Fruit fly (Drosophila melanogaster) whole organism, embryonic: ENCODE results near the gene IntS4.

Experiments
- B-H2 ChIP-seq: fragments of 200-800 bp; sonication (Bioruptor generic); optimal IDR thresholded peaks from 2 replicates; lab custom pipeline; 2018; ENCODE audit warnings: missing biosample characterization, mild to moderate bottlenecking, missing genetic modification characterization
- Blimp-1 ChIP-seq: fragments of 200-800 bp; sonication (Bioruptor generic); optimal IDR thresholded peaks from 3 replicates; lab custom pipeline; 2018; ENCODE audit warnings: missing biosample characterization, missing genetic modification characterization, mild to moderate bottlenecking, moderate library complexity, missing genetic modification reagents
- CG10565 ChIP-seq: fragments of 200-800 bp; sonication (Bioruptor generic); optimal IDR thresholded peaks from 3 replicates; lab custom pipeline; 2016; ENCODE audit warnings: missing biosample characterization, mild to moderate bottlenecking, missing genetic modification characterization
- CG10654 ChIP-seq: fragments of 200-800 bp; sonication (Bioruptor generic); optimal IDR thresholded peaks from 2 replicates; lab custom pipeline; 2016; ENCODE audit warnings: missing biosample characterization, missing genetic modification characterization
- CG12104 ChIP-seq: fragments of 200-800 bp; sonication (Bioruptor generic); optimal IDR thresholded peaks from 3 replicates; lab custom pipeline; 2016; ENCODE audit warnings: missing biosample characterization, missing genetic modification characterization
- CG12236 ChIP-seq: fragments of 200-800 bp; sonication (Bioruptor generic); optimal IDR thresholded peaks from 2 replicates; lab custom pipeline; 2016; ENCODE audit warnings: missing biosample characterization, missing genetic modification characterization
- CG1233 ChIP-seq: fragments of 200-800 bp; sonication (Bioruptor generic); optimal IDR thresholded peaks from 4 replicates; lab custom pipeline; 2018; ENCODE audit warnings: missing biosample characterization, mild to moderate bottlenecking, missing genetic modification characterization
- CG16779 ChIP-seq: fragments of 200-800 bp; sonication (Bioruptor generic); IDR thresholded peaks from 2 replicates; pipeline ENCODE4 v1.3.6; 2022; ENCODE audit warnings: missing biosample characterization, missing genetic modification characterization
- CG16863 ChIP-seq: fragments of 200-800 bp; sonication (Bioruptor generic); optimal IDR thresholded peaks from 3 replicates; lab custom pipeline; 2016; ENCODE audit warnings: missing biosample characterization, missing genetic modification characterization
- CG17912 ChIP-seq: fragments of 200-800 bp; sonication (Bioruptor generic); optimal IDR thresholded peaks from 2 replicates; lab custom pipeline; 2018; ENCODE audit warnings: missing biosample characterization, mild to moderate bottlenecking, missing genetic modification characterization
- CG18262 ChIP-seq: fragments of 200-800 bp; optimal IDR thresholded peaks from 3 replicates; lab custom pipeline; 2019; ENCODE audit warnings: missing biosample characterization, mild to moderate bottlenecking, missing genetic modification characterization, moderate library complexity
- CG1832 ChIP-seq: fragments of 200-800 bp; sonication (Bioruptor generic); optimal IDR thresholded peaks from 2 replicates; lab custom pipeline; 2017; ENCODE audit warnings: missing biosample characterization, mild to moderate bottlenecking, missing genetic modification characterization, inconsistent platforms
- CG2116 ChIP-seq: fragments of 200-800 bp; sonication (Bioruptor generic); optimal IDR thresholded peaks from 3 replicates; lab custom pipeline; 2018; ENCODE audit warnings: missing biosample characterization, mild to moderate bottlenecking, missing genetic modification characterization
- CG30403 ChIP-seq: fragments of 200-800 bp; sonication (Bioruptor generic); optimal IDR thresholded peaks from 3 replicates; lab custom pipeline; 2016; ENCODE audit warnings: missing biosample characterization, missing genetic modification characterization
- CG3726 ChIP-seq: fragments of 200-800 bp; sonication (Bioruptor generic); IDR thresholded peaks from 3 replicates; pipeline ENCODE4, ENCODE4 v1.3.6; 2022; ENCODE audit warnings: missing biosample characterization, missing genetic modification characterization
- CG3995 ChIP-seq: fragments of 200-800 bp; sonication (Bioruptor generic); optimal IDR thresholded peaks from 3 replicates; lab custom pipeline; 2016; ENCODE audit warnings: missing biosample characterization, missing genetic modification characterization
- CG4404 ChIP-seq: fragments of 200-800 bp; sonication (Bioruptor generic); IDR thresholded peaks from 2 replicates; pipeline ENCODE4 v1.3.6; 2022; ENCODE audit warnings: missing biosample characterization, missing genetic modification characterization
- CG7987 ChIP-seq: fragments of 200-800 bp; sonication (Bioruptor generic); optimal IDR thresholded peaks from 2 replicates; lab custom pipeline; 2018; ENCODE audit warnings: missing biosample characterization, mild to moderate bottlenecking, missing genetic modification characterization, moderate library complexity
- CG9215 ChIP-seq: fragments of 200-800 bp; sonication (Bioruptor generic); IDR thresholded peaks from 2 replicates; pipeline ENCODE4 v1.3.6; 2022; ENCODE audit warnings: missing biosample characterization, missing genetic modification characterization
- D ChIP-seq, 2 experiments: fragments of 200-800 bp in 1 of 2; fragments of >200 bp in 1 of 2; sonication (Bioruptor generic) in 1 of 2; optimal IDR thresholded peaks; 2 replicates in 1 of 2; 3 replicates in 1 of 2; lab custom pipeline; 2017; ENCODE audit warnings: mild to moderate bottlenecking in 1 of 2, missing biosample characterization in 1 of 2, missing genetic modification characterization in 1 of 2, missing genetic modification reagents in 1 of 2
- E2f2 ChIP-seq: fragments of 200-800 bp; sonication (Bioruptor generic); IDR thresholded peaks from 2 replicates; pipeline ENCODE4 v1.3.6; 2022; ENCODE audit warnings: missing biosample characterization, missing genetic modification characterization
- Fer2 ChIP-seq: fragments of 200-800 bp; sonication (Bioruptor generic); optimal IDR thresholded peaks from 2 replicates; lab custom pipeline; 2018; ENCODE audit warnings: missing biosample characterization, mild to moderate bottlenecking, missing genetic modification characterization, moderate library complexity
- HLHmδ ChIP-seq: fragments of 200-800 bp; sonication (Bioruptor generic); optimal IDR thresholded peaks from 2 replicates; lab custom pipeline; 2018; ENCODE audit warnings: missing biosample characterization, mild to moderate bottlenecking, missing genetic modification characterization, moderate library complexity
- HmgZ ChIP-seq: fragments of 200-800 bp; sonication (Bioruptor generic); optimal IDR thresholded peaks from 2 replicates; lab custom pipeline; 2018; ENCODE audit warnings: missing biosample characterization, mild to moderate bottlenecking, missing genetic modification characterization
- Hr78 ChIP-seq, 2 experiments: fragments of 200-800 bp in 1 of 2; fragments of >200 bp in 1 of 2; sonication (Bioruptor generic) in 1 of 2; optimal IDR thresholded peaks; 2 replicates each; lab custom pipeline; 2017 to 2019; ENCODE audit warnings: missing biosample characterization in 2 of 2, missing genetic modification characterization in 2 of 2, mild to moderate bottlenecking in 1 of 2, moderate library complexity in 1 of 2
- Mes4 ChIP-seq: fragments of 200-800 bp; sonication (Bioruptor generic); optimal IDR thresholded peaks from 2 replicates; lab custom pipeline; 2016; ENCODE audit warnings: missing biosample characterization, missing genetic modification characterization
- NC2β ChIP-seq: fragments of 200-800 bp; sonication (Bioruptor generic); optimal IDR thresholded peaks from 2 replicates; lab custom pipeline; 2016; ENCODE audit warnings: missing biosample characterization, missing genetic modification characterization
- NfI ChIP-seq: fragments of 200-800 bp; sonication (Bioruptor generic); optimal IDR thresholded peaks from 3 replicates; lab custom pipeline; 2018; ENCODE audit warnings: missing biosample characterization, mild to moderate bottlenecking, missing genetic modification characterization, moderate library complexity
- Oli ChIP-seq: fragments of 200-800 bp; sonication (Bioruptor generic); optimal IDR thresholded peaks from 2 replicates; lab custom pipeline; 2018; ENCODE audit warnings: missing biosample characterization, mild to moderate bottlenecking, missing genetic modification characterization, moderate library complexity
- Spps ChIP-seq: fragments of 200-800 bp; sonication (Bioruptor generic); optimal IDR thresholded peaks from 2 replicates; lab custom pipeline; 2018; ENCODE audit warnings: missing biosample characterization, mild to moderate bottlenecking, missing genetic modification characterization
- Xbp1 ChIP-seq: fragments of 200-800 bp; sonication (Bioruptor generic); optimal IDR thresholded peaks from 3 replicates; lab custom pipeline; 2016; ENCODE audit warnings: missing biosample characterization, mild to moderate bottlenecking, missing genetic modification characterization
- ab ChIP-seq: fragments of 200-800 bp; sonication (Bioruptor generic); optimal IDR thresholded peaks from 2 replicates; lab custom pipeline; 2016; ENCODE audit warnings: missing biosample characterization, missing genetic modification characterization
- ase ChIP-seq: fragments of 200-800 bp; sonication (Bioruptor generic); IDR thresholded peaks from 3 replicates; pipeline ENCODE4 v1.3.6; 2022; ENCODE audit warnings: missing biosample characterization, missing genetic modification characterization
- chn ChIP-seq: fragments of 200-800 bp; sonication (Bioruptor generic); optimal IDR thresholded peaks from 2 replicates; lab custom pipeline; 2016; ENCODE audit warnings: missing biosample characterization, missing genetic modification characterization
- corto ChIP-seq: fragments of 200-800 bp; sonication (Bioruptor generic); optimal IDR thresholded peaks from 2 replicates; lab custom pipeline; 2016; ENCODE audit warnings: missing biosample characterization, mild to moderate bottlenecking, missing genetic modification characterization, moderate library complexity
- dati ChIP-seq: fragments of 200-800 bp; sonication (Bioruptor generic); IDR thresholded peaks from 2 replicates; pipeline ENCODE4 v1.3.6; 2022; ENCODE audit warnings: missing biosample characterization, missing genetic modification characterization
- fd96Cb ChIP-seq: fragments of 200-800 bp; sonication (Bioruptor generic); optimal IDR thresholded peaks from 2 replicates; lab custom pipeline; 2018; ENCODE audit warnings: missing biosample characterization, mild to moderate bottlenecking, missing genetic modification characterization, moderate library complexity
- jing ChIP-seq: fragments of 200-800 bp; sonication (Bioruptor generic); optimal IDR thresholded peaks from 2 replicates; lab custom pipeline; 2018; ENCODE audit warnings: missing biosample characterization, mild to moderate bottlenecking, missing genetic modification characterization
- nmo ChIP-seq: fragments of 200-800 bp; sonication (Bioruptor generic); optimal IDR thresholded peaks from 2 replicates; lab custom pipeline; 2018; ENCODE audit warnings: missing biosample characterization, mild to moderate bottlenecking, missing genetic modification characterization, moderate library complexity
- pb ChIP-seq: fragments of 200-800 bp; sonication (Bioruptor generic); optimal IDR thresholded peaks from 3 replicates; lab custom pipeline; 2016; ENCODE audit warnings: missing biosample characterization, missing genetic modification characterization
- salm ChIP-seq: fragments of 200-800 bp; sonication (Bioruptor generic); optimal IDR thresholded peaks from 2 replicates; lab custom pipeline; 2018; ENCODE audit warnings: missing biosample characterization, mild to moderate bottlenecking, missing genetic modification characterization
- schlank ChIP-seq: fragments of 200-800 bp; sonication (Bioruptor generic); optimal IDR thresholded peaks from 2 replicates; lab custom pipeline; 2018; ENCODE audit warnings: missing biosample characterization, mild to moderate bottlenecking, missing genetic modification characterization
- sima ChIP-seq: fragments of 200-800 bp; sonication (Bioruptor generic); optimal IDR thresholded peaks from 2 replicates; lab custom pipeline; 2016; ENCODE audit warnings: missing biosample characterization, missing genetic modification characterization
- sr ChIP-seq: fragments of 200-800 bp; sonication (Bioruptor generic); IDR thresholded peaks from 3 replicates; pipeline ENCODE4 v1.3.6; 2022; ENCODE audit warnings: missing biosample characterization, missing genetic modification characterization
- sug ChIP-seq: fragments of 200-800 bp; optimal IDR thresholded peaks from 2 replicates; lab custom pipeline; 2019; ENCODE audit warnings: missing biosample characterization, mild to moderate bottlenecking, missing genetic modification characterization, moderate library complexity
- tgo ChIP-seq: fragments of 200-800 bp; sonication (Bioruptor generic); IDR thresholded peaks from 3 replicates; pipeline ENCODE4 v1.3.6; 2022; ENCODE audit warnings: missing biosample characterization, missing genetic modification characterization
- tll ChIP-seq, 2 experiments: fragments of 200-800 bp in 1 of 2; fragments of >200 bp in 1 of 2; sonication (Bioruptor generic) in 1 of 2; optimal IDR thresholded peaks; 2 replicates each; lab custom pipeline; 2017 to 2019; ENCODE audit warnings: missing biosample characterization in 2 of 2, missing genetic modification characterization in 2 of 2, mild to moderate bottlenecking in 1 of 2, moderate library complexity in 1 of 2
- wdn ChIP-seq: fragments of 200-800 bp; sonication (Bioruptor generic); IDR thresholded peaks from 2 replicates; pipeline ENCODE4 v1.3.6; 2022; ENCODE audit warnings: missing biosample characterization, missing genetic modification characterization
- zfh2 ChIP-seq: fragments of 200-800 bp; sonication (Bioruptor generic); optimal IDR thresholded peaks from 2 replicates; lab custom pipeline; 2016; ENCODE audit warnings: missing biosample characterization, missing genetic modification characterization

IntS4 gene

DNA sequence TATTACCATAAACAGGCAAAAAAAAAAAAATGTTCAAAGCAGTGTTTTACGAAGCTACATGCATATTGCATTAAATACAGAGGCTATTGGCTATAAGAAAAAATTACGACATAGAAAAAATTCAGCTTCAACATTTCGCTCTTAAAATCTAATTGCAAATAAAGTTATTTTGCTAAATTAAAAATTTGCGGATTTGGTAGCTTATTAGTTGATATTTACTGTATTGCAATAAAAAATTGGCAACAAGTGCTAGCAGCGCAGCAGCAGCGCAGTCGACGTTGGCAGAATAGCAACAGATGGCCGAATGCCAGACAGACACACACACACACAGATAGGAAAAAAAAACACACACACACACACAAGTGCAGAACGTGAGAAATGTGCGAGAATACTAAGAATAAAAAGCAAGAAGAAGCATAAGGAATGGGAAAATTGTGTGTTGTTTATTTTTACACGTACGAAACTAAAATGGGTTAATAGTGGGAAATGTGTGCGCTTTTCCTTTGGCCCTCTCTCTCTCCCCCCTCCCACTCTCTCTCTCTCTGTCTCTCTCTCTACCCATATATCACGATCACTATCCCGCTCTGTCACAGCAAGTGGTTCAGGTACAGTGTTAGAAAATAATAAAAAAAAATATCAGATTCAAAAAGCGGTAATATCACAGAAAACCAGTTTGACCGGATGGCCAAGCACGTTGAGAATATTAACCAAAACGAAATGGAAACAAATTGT lies 24.8 kb downstream of the IntS4 start (continued):
- no peak for TF ChIP-seq chn (GFP tag; lab: Kevin White, UChicago)
- TF ChIP-seq CG17912 (GFP tag; lab: Kevin White, UChicago) = no peak
- peak; percentile 23 for TF ChIP-seq Xbp1 (GFP tag; lab: Kevin White, UChicago)
- no peak for TF ChIP-seq CG2116 (GFP tag; lab: Kevin White, UChicago)
- peak; percentile 43 for TF ChIP-seq CG30403 (GFP tag; lab: Kevin White, UChicago)
- TF ChIP-seq Spps = no peak
- 0 out of 3 replicates have a peak, but pooled peaks have one; percentile 1 for TF ChIP-seq sr (GFP tag; lab: Robert Waterston, UW)
- no peak for TF ChIP-seq schlank (tag; lab: Kevin White, UChicago)
- no peak for TF ChIP-seq CG18262 (tag; lab: Kevin White, UChicago)
- peak; percentile 46; the same call in 1 of the 2 replicates for TF ChIP-seq wdn (GFP tag; lab: Robert Waterston, UW)
- no peak for TF ChIP-seq jing (GFP tag; lab: Kevin White, UChicago)
- no peak for TF ChIP-seq HLHmδ
- no peak for TF ChIP-seq nmo (GFP tag; lab: Kevin White, UChicago)
- no peak for TF ChIP-seq Hr78 (GFP tag; optimal IDR thresholded peaks at IDR 0.05; lab: Kevin White, UChicago)
- TF ChIP-seq NfI (GFP tag; lab: Kevin White, UChicago) = peak; percentile 31
- TF ChIP-seq CG9215 (GFP tag; lab: Robert Waterston, UW) = no peak
- no peak for TF ChIP-seq CG10654 (GFP tag; lab: Kevin White, UChicago)
- no peak for TF ChIP-seq sug (tag; lab: Kevin White, UChicago)
- no peak for TF ChIP-seq corto (GFP tag; lab: Kevin White, UChicago)
- TF ChIP-seq pb = no peak
- no peak for TF ChIP-seq sima
- peak; percentile 28; the same call in 2 of the 3 replicates for TF ChIP-seq tgo (GFP tag; lab: Robert Waterston, UW)
- TF ChIP-seq CG10565 = no peak
- TF ChIP-seq ase (GFP tag; lab: Robert Waterston, UW) = no peak
- no peak for TF ChIP-seq HmgZ (tag; lab: Kevin White, UChicago)
- no peak for TF ChIP-seq E2f2 (GFP tag; lab: Robert Waterston, UW)
- TF ChIP-seq fd96Cb = no peak
- peak; percentile 38 for TF ChIP-seq zfh2 (GFP tag; lab: Kevin White, UChicago)
- TF ChIP-seq CG4404 (GFP tag; lab: Robert Waterston, UW) = no peak
- TF ChIP-seq Blimp-1 (GFP tag; lab: Kevin White, UChicago) = no peak
- TF ChIP-seq salm (tag; lab: Kevin White, UChicago) = no peak
- no peak for TF ChIP-seq CG7987 (GFP tag; lab: Kevin White, UChicago)
- TF ChIP-seq CG12236 (GFP tag; lab: Kevin White, UChicago) = no peak
- TF ChIP-seq CG3726 = no peak
- no peak for TF ChIP-seq CG16779
- TF ChIP-seq CG3995 (GFP tag; lab: Kevin White, UChicago) = no peak
- peak; percentile 4 for TF ChIP-seq Fer2 (tag; lab: Kevin White, UChicago)
- no peak for TF ChIP-seq B-H2
- TF ChIP-seq ab (GFP tag; lab: Kevin White, UChicago) = no peak
- no peak for TF ChIP-seq tll (GFP tag; optimal IDR thresholded peaks at IDR 0.05; lab: Kevin White, UChicago)
- no peak for TF ChIP-seq CG1233 (GFP tag; lab: Kevin White, UChicago)
- no peak for TF ChIP-seq dati
- TF ChIP-seq CG12104 (GFP tag; lab: Kevin White, UChicago) = no peak
- no peak for TF ChIP-seq NC2β
- TF ChIP-seq Mes4 (GFP tag; lab: Kevin White, UChicago) = no peak
- no peak for TF ChIP-seq D (optimal IDR thresholded peaks at IDR 0.05; lab: Kevin White, UChicago)
- no peak for TF ChIP-seq D (GFP tag; optimal IDR thresholded peaks at IDR 0.05; lab: Kevin White, UChicago)
- no peak for TF ChIP-seq CG1832 (GFP tag; lab: Kevin White, UChicago)
- TF ChIP-seq Oli = peak; percentile 51
- TF ChIP-seq CG16863 (GFP tag; lab: Kevin White, UChicago) = no peak
